1 fruit fly cellular context compared by ENCODE assay signal in the genomic region with DNA sequence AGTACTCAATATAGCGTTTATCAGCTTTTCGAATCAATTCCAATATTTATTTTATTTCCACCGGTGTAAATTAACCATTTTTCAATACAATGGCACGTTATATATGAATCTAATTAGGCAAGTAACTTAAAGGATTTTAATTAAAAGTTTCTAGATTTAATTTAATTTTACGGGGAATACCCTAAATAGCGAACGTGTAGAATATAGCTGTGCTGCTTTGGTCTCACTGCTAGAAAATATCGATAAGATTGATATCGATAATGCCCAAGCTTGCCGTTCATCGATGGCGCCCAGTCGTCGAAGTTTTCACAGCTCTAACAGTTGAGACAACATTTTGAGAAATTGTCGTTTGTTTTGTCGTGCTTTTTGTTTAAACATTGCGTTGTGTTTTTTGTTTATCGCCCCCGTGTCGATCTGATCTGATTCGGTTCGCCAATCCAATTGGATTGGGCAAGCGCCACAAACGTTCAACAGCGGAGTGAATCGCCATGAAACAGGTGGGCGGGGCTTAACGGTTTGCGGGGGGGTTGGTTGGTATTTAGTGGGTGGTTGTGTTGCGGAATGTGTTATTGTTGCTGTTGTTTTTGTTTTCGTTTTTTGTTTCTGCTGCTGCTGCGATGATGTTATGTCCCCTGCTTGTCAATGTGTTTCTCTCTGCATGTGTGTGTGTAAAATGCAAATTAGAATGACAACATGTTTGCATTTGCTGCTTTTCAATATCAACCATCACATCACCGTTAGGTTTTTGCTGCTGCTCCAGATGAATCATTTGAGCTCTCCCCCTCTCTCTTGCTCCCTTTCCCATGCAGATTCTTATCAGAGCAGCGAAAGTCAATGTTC.
TF ChIP-seq lines count a peak whose summit lies in the region.

A gene (plus strand): TSS at position 289 of the 840 bp plus-strand sequence.

TF ChIP-seq in whole organism, embryonic, 481 proteins besides CTCF, POLR2A, EP300 and RAD21 (continued from another document and continues in another):
- TF ChIP-seq CG17186 (GFP tag; optimal IDR thresholded peaks at IDR 0.05; lab: Kevin White, UChicago) (no peak), twi (tag; optimal IDR thresholded peaks at IDR 0.05; lab: Kevin White, UChicago) (no peak), Meics (GFP tag; optimal IDR thresholded peaks at IDR 0.05; lab: Kevin White, UChicago) (peak; percentile 20), CG34224 (GFP tag; IDR thresholded peaks at IDR 0.05; lab: Robert Waterston, UW; ENCODE audit: partially characterized antibody) (peak; percentile 78), CG15479 (GFP tag; optimal IDR thresholded peaks at IDR 0.05; lab: Kevin White, UChicago) (no peak), HmgZ (tag; optimal IDR thresholded peaks at IDR 0.05; lab: Kevin White, UChicago) (peak; percentile 37), CG12942 (GFP tag; optimal IDR thresholded peaks at IDR 0.05; lab: Kevin White, UChicago) (peak; percentile 2), crol (GFP tag; IDR thresholded peaks at IDR 0.05; lab: Robert Waterston, UW) (peak; percentile 84), crp (GFP tag; optimal IDR thresholded peaks at IDR 0.05; lab: Kevin White, UChicago) (peak in 1 of 2 experiments; percentile 58), CG3163 (GFP tag; optimal IDR thresholded peaks at IDR 0.05; lab: Kevin White, UChicago) (no peak), CG16779 (GFP tag; IDR thresholded peaks at IDR 0.05; lab: Robert Waterston, UW) (no peak), eyg (GFP tag; optimal IDR thresholded peaks at IDR 0.05; lab: Kevin White, UChicago) (no peak), CoRest (tag; optimal IDR thresholded peaks at IDR 0.05; lab: Kevin White, UChicago) (peak; percentile 74), unc-4 (GFP tag; IDR thresholded peaks at IDR 0.05; lab: Robert Waterston, UW; ENCODE audit: partially characterized antibody) (peak; percentile 74), vvl (GFP tag; IDR thresholded peaks at IDR 0.05; lab: Robert Waterston, UW) (peak; percentile 33; the same call in 1 of the 2 replicates), ci (GFP tag; IDR thresholded peaks at IDR 0.05; lab: Robert Waterston, UW) (peak; percentile 41; the same call in 2 of the 3 replicates), CG16813 (GFP tag; IDR thresholded peaks at IDR 0.05; lab: Robert Waterston, UW; ENCODE audit: partially characterized antibody) (peak; percentile 80), Scr (GFP tag; IDR thresholded peaks at IDR 0.05; lab: Robert Waterston, UW; ENCODE audit: partially characterized antibody) (peak; percentile 77), her (GFP tag; optimal IDR thresholded peaks at IDR 0.05; lab: Kevin White, UChicago) (peak; percentile 48), CG14667 (GFP tag; IDR thresholded peaks at IDR 0.05; lab: Robert Waterston, UW) (no peak), usp (GFP tag; optimal IDR thresholded peaks at IDR 0.05; lab: Kevin White, UChicago) (no peak), CG12219 (GFP tag; optimal IDR thresholded peaks at IDR 0.05; lab: Kevin White, UChicago) (no peak), jumu (GFP tag; optimal IDR thresholded peaks at IDR 0.05; lab: Kevin White, UChicago) (peak; percentile 16), chm (GFP tag; IDR thresholded peaks at IDR 0.05; lab: Robert Waterston, UW) (no peak), dmrt11E (tag; optimal IDR thresholded peaks at IDR 0.05; lab: Kevin White, UChicago) (peak; percentile 47), CG9727 (GFP tag; optimal IDR thresholded peaks at IDR 0.05; lab: Kevin White, UChicago) (peak; percentile 29), Atf6 (GFP tag; IDR thresholded peaks at IDR 0.05; lab: Robert Waterston, UW) (0 out of 2 replicates have a peak, but pooled peaks have one; percentile 23), caup (GFP tag; optimal IDR thresholded peaks at IDR 0.05; lab: Kevin White, UChicago; ENCODE audit: severe bottlenecking) (no peak), CG8089 (GFP tag; optimal IDR thresholded peaks at IDR 0.05; lab: Kevin White, UChicago) (no peak), odd (GFP tag; optimal IDR thresholded peaks at IDR 0.05; lab: Kevin White, UChicago) (no peak), CG18011 (GFP tag; optimal IDR thresholded peaks at IDR 0.05; lab: Kevin White, UChicago) (peak; percentile 20), grn (GFP tag; optimal IDR thresholded peaks at IDR 0.05; lab: Kevin White, UChicago) (peak; percentile 12), Rfx (GFP tag; IDR thresholded peaks at IDR 0.05; lab: Robert Waterston, UW) (peak; percentile 53), ems (GFP tag; optimal IDR thresholded peaks at IDR 0.05; lab: Kevin White, UChicago) (peak; percentile 35), Ssrp (tag; optimal IDR thresholded peaks at IDR 0.05; lab: Kevin White, UChicago) (peak; percentile 28), HLH54F (GFP tag; optimal IDR thresholded peaks at IDR 0.05; lab: Kevin White, UChicago) (no peak), CG10366 (GFP tag; IDR thresholded peaks at IDR 0.05; lab: Robert Waterston, UW) (0 out of 2 replicates have a peak, but pooled peaks have one; percentile 11), otp (GFP tag; IDR thresholded peaks at IDR 0.05; lab: Robert Waterston, UW) (no peak), sqz (GFP tag; optimal IDR thresholded peaks at IDR 0.05; lab: Kevin White, UChicago) (no peak), CG10267 (tag; optimal IDR thresholded peaks at IDR 0.05; lab: Kevin White, UChicago) (peak; percentile 55), CG14860 (GFP tag; IDR thresholded peaks at IDR 0.05; lab: Robert Waterston, UW; ENCODE audit: partially characterized antibody) (peak; percentile 71), tin (GFP tag; optimal IDR thresholded peaks at IDR 0.05; lab: Kevin White, UChicago) (peak; percentile 42), Hmx (GFP tag; optimal IDR thresholded peaks at IDR 0.05; lab: Kevin White, UChicago) (no peak), CG3847 (GFP tag; IDR thresholded peaks at IDR 0.05; lab: Robert Waterston, UW) (peak; percentile 50), Pdp1 (GFP tag; optimal IDR thresholded peaks at IDR 0.05; lab: Kevin White, UChicago) (peak; percentile 15 to 33), CG31441 (GFP tag; IDR thresholded peaks at IDR 0.05; lab: Robert Waterston, UW) (peak; percentile 36), p53 (GFP tag; optimal IDR thresholded peaks at IDR 0.05; lab: Kevin White, UChicago) (no peak), hbn (GFP tag; IDR thresholded peaks at IDR 0.05; lab: Robert Waterston, UW; ENCODE audit: partially characterized antibody) (peak; percentile 72), Abd-B (GFP tag; optimal IDR thresholded peaks at IDR 0.05; lab: Kevin White, UChicago) (peak; percentile 52), pan (optimal IDR thresholded peaks at IDR 0.05; lab: Kevin White, UChicago) (no peak), pan (GFP tag; optimal IDR thresholded peaks at IDR 0.05 in 1 of 2, IDR thresholded peaks at IDR 0.05 in 1 of 2) (no peak), Oli (tag; optimal IDR thresholded peaks at IDR 0.05; lab: Kevin White, UChicago) (no peak), Neu2 (GFP tag; optimal IDR thresholded peaks at IDR 0.05; lab: Kevin White, UChicago; ENCODE audit: borderline replicate concordance) (no peak), CG13894 (tag; optimal IDR thresholded peaks at IDR 0.05; lab: Kevin White, UChicago) (no peak), Nf-YC (tag; optimal IDR thresholded peaks at IDR 0.05; lab: Kevin White, UChicago) (peak; percentile 53), CG18476 (GFP tag; optimal IDR thresholded peaks at IDR 0.05; lab: Kevin White, UChicago) (no peak), grau (tag; optimal IDR thresholded peaks at IDR 0.05; lab: Kevin White, UChicago) (peak; percentile 54), Hmr (GFP tag; optimal IDR thresholded peaks at IDR 0.05; lab: Kevin White, UChicago) (peak; percentile 48), CG17328 (GFP tag; IDR thresholded peaks at IDR 0.05; lab: Robert Waterston, UW) (0 out of 2 replicates have a peak, but pooled peaks have one; percentile 40), CG7556 (GFP tag; optimal IDR thresholded peaks at IDR 0.05; lab: Kevin White, UChicago) (peak; percentile 23), CG12659 (GFP tag; optimal IDR thresholded peaks at IDR 0.05; lab: Kevin White, UChicago) (peak; percentile 66), CG13123 (GFP tag; optimal IDR thresholded peaks at IDR 0.05; lab: Kevin White, UChicago) (peak; percentile 4), lilli (GFP tag; optimal IDR thresholded peaks at IDR 0.05; lab: Kevin White, UChicago) (peak; percentile 59), CG15601 (tag; optimal IDR thresholded peaks at IDR 0.05; lab: Kevin White, UChicago) (no peak), knrl (GFP tag; IDR thresholded peaks at IDR 0.05; lab: Robert Waterston, UW; ENCODE audit: partially characterized antibody) (peak; percentile 77; the same call in 2 of the 3 replicates), sr (GFP tag; IDR thresholded peaks at IDR 0.05; lab: Robert Waterston, UW) (peak; percentile 88), scrt (GFP tag; optimal IDR thresholded peaks at IDR 0.05; lab: Kevin White, UChicago) (peak; percentile 84), dysf (GFP tag; IDR thresholded peaks at IDR 0.05; lab: Robert Waterston, UW) (no peak), Fer3 (tag; optimal IDR thresholded peaks at IDR 0.05; lab: Kevin White, UChicago) (peak; percentile 7), CG2678 (tag; optimal IDR thresholded peaks at IDR 0.05; lab: Kevin White, UChicago) (peak; percentile 59), CG2120 (GFP tag; optimal IDR thresholded peaks at IDR 0.05; lab: Kevin White, UChicago) (peak; percentile 62), CG15696 (tag; optimal IDR thresholded peaks at IDR 0.05; lab: Kevin White, UChicago) (peak; percentile 31), pros (GFP tag; optimal IDR thresholded peaks at IDR 0.05; lab: Kevin White, UChicago) (no peak), run (tag; optimal IDR thresholded peaks at IDR 0.05; lab: Kevin White, UChicago) (no peak), nerfin-1 (tag; optimal IDR thresholded peaks at IDR 0.05; lab: Kevin White, UChicago) (peak; percentile 96), CG17829 (tag; optimal IDR thresholded peaks at IDR 0.05; lab: Kevin White, UChicago) (peak; percentile 62), bsh (GFP tag; optimal IDR thresholded peaks at IDR 0.05; lab: Kevin White, UChicago) (peak in 1 of 2 experiments; percentile 58), CG4820 (GFP tag; optimal IDR thresholded peaks at IDR 0.05; lab: Kevin White, UChicago) (peak; percentile 3), CG9215 (GFP tag; IDR thresholded peaks at IDR 0.05; lab: Robert Waterston, UW) (no peak), sob (GFP tag; IDR thresholded peaks at IDR 0.05; lab: Robert Waterston, UW) (peak; percentile 25; the same call in 1 of the 2 replicates), CG18764 (GFP tag; optimal IDR thresholded peaks at IDR 0.05; lab: Kevin White, UChicago) (peak; percentile 4), HLH4C (GFP tag; IDR thresholded peaks at IDR 0.05; lab: Robert Waterston, UW; ENCODE audit: partially characterized antibody) (peak; percentile 77), al (GFP tag; IDR thresholded peaks at IDR 0.05; lab: Robert Waterston, UW) (no peak), CG8478 (optimal IDR thresholded peaks at IDR 0.05; lab: Kevin White, UChicago) (no peak), sens (GFP tag; lab: Kevin White, UChicago) (peak; percentile 86), CG10979 (tag; optimal IDR thresholded peaks at IDR 0.05; lab: Kevin White, UChicago) (peak; percentile 37), CG8359 (GFP tag; optimal IDR thresholded peaks at IDR 0.05; lab: Kevin White, UChicago; ENCODE audit: borderline replicate concordance) (no peak), CG8388 (GFP tag; optimal IDR thresholded peaks at IDR 0.05; lab: Kevin White, UChicago) (peak; percentile 40), E2f1 (GFP tag; IDR thresholded peaks at IDR 0.05; lab: Robert Waterston, UW) (no peak), CG7963 (GFP tag; IDR thresholded peaks at IDR 0.05; lab: Robert Waterston, UW; ENCODE audit: partially characterized antibody) (peak; percentile 70), ash1 (GFP tag; optimal IDR thresholded peaks at IDR 0.05; lab: Kevin White, UChicago) (no peak), Fer2 (tag; optimal IDR thresholded peaks at IDR 0.05; lab: Kevin White, UChicago) (peak; percentile 3), Eip74EF (GFP tag; optimal IDR thresholded peaks at IDR 0.05; lab: Kevin White, UChicago) (no peak), inv (GFP tag; IDR thresholded peaks at IDR 0.05; lab: Robert Waterston, UW; ENCODE audit: partially characterized antibody) (peak; percentile 69), nom (GFP tag; optimal IDR thresholded peaks at IDR 0.05; lab: Kevin White, UChicago) (no peak), H2.0 (GFP tag; IDR thresholded peaks at IDR 0.05; lab: Robert Waterston, UW) (peak; percentile 12; the same call in 1 of the 2 replicates), CG3726 (GFP tag; IDR thresholded peaks at IDR 0.05; lab: Robert Waterston, UW) (no peak), CG11398 (GFP tag; optimal IDR thresholded peaks at IDR 0.05; lab: Kevin White, UChicago) (no peak), ato (GFP tag; IDR thresholded peaks at IDR 0.05; lab: Robert Waterston, UW; ENCODE audit: partially characterized antibody) (peak; percentile 67), nau (GFP tag; optimal IDR thresholded peaks at IDR 0.05; lab: Kevin White, UChicago) (no peak), CG4328 (GFP tag; optimal IDR thresholded peaks at IDR 0.05; lab: Kevin White, UChicago) (no peak), Rx (GFP tag; IDR thresholded peaks at IDR 0.05; lab: Robert Waterston, UW) (no peak), vnd (GFP tag; IDR thresholded peaks at IDR 0.05; lab: Robert Waterston, UW; ENCODE audit: partially characterized antibody) (peak; percentile 67), ro (GFP tag; IDR thresholded peaks at IDR 0.05; lab: Robert Waterston, UW) (no peak), CG10209 (GFP tag; optimal IDR thresholded peaks at IDR 0.05; lab: Kevin White, UChicago) (no peak), phol (tag; optimal IDR thresholded peaks at IDR 0.05; lab: Kevin White, UChicago) (peak; percentile 55), Tbp (GFP tag; optimal IDR thresholded peaks at IDR 0.05; lab: Kevin White, UChicago) (no peak), CG2129 (GFP tag; IDR thresholded peaks at IDR 0.05; lab: Robert Waterston, UW; ENCODE audit: partially characterized antibody) (peak; percentile 33; the same call in 1 of the 2 replicates), CG10654 (GFP tag; optimal IDR thresholded peaks at IDR 0.05; lab: Kevin White, UChicago) (no peak), CG18619 (GFP tag; optimal IDR thresholded peaks at IDR 0.05; lab: Kevin White, UChicago) (peak; percentile 37), fd102C (GFP tag; optimal IDR thresholded peaks at IDR 0.05; lab: Kevin White, UChicago) (no peak), CG1603 (tag; optimal IDR thresholded peaks at IDR 0.05; lab: Kevin White, UChicago) (peak; percentile 47), CG11504 (tag; optimal IDR thresholded peaks at IDR 0.05; lab: Kevin White, UChicago) (peak; percentile 65), pb (GFP tag; optimal IDR thresholded peaks at IDR 0.05; lab: Kevin White, UChicago) (no peak), Blimp-1 (GFP tag; optimal IDR thresholded peaks at IDR 0.05; lab: Kevin White, UChicago) (peak; percentile 46), ara (GFP tag; IDR thresholded peaks at IDR 0.05; lab: Robert Waterston, UW) (0 out of 2 replicates have a peak, but pooled peaks have one; percentile 11), ap (GFP tag; IDR thresholded peaks at IDR 0.05; lab: Robert Waterston, UW) (no peak), Hsf (GFP tag; optimal IDR thresholded peaks at IDR 0.05; lab: Kevin White, UChicago) (peak; percentile 28)
